Fruit fly (Drosophila melanogaster): Measurements from ENCODE around the gene RpL17.

The RpL17 gene

dm6 chrX:6699255-6699885, 44.7 kb downstream of the RpL17 start, which contains the start of gene CG14441 (continued):
- TF ChIP-seq prd (optimal IDR thresholded peaks at IDR 0.05) (no peak), prd (GFP tag; IDR thresholded peaks at IDR 0.05) (no peak), vvl (GFP tag; IDR thresholded peaks at IDR 0.05) (0 out of 2 replicates have a peak, but pooled peaks have one; percentile 14), CG30403 (GFP tag; optimal IDR thresholded peaks at IDR 0.05) (peak; percentile 13), CG8290 (GFP tag; optimal IDR thresholded peaks at IDR 0.05) (no peak), CG8290 (tag; optimal IDR thresholded peaks at IDR 0.05) (peak; percentile 1 to 55), fd3F (GFP tag; optimal IDR thresholded peaks at IDR 0.05) (no peak), CG17912 (GFP tag; optimal IDR thresholded peaks at IDR 0.05) (no peak), CG14860 (GFP tag; IDR thresholded peaks at IDR 0.05; ENCODE audit: partially characterized antibody) (peak; percentile 97), CG1792 (GFP tag; optimal IDR thresholded peaks at IDR 0.05) (peak; percentile 0), CG17361 (GFP tag; IDR thresholded peaks at IDR 0.05) (no peak; the same call in 2 of the 3 replicates), CG10267 (tag; optimal IDR thresholded peaks at IDR 0.05) (peak; percentile 42), Nf-YB (GFP tag; optimal IDR thresholded peaks at IDR 0.05) (peak; percentile 32), Fer3 (tag; optimal IDR thresholded peaks at IDR 0.05) (peak; percentile 32), CG11398 (GFP tag; optimal IDR thresholded peaks at IDR 0.05) (peak; percentile 56), Lim3 (GFP tag; IDR thresholded peaks at IDR 0.05) (no peak), CG33557 (GFP tag; optimal IDR thresholded peaks at IDR 0.05) (peak; percentile 39), CG11696 (GFP tag; IDR thresholded peaks at IDR 0.05) (no peak), Dek (tag; optimal IDR thresholded peaks at IDR 0.05) (peak; percentile 52), E2f1 (GFP tag; IDR thresholded peaks at IDR 0.05) (no peak), ind (GFP tag; optimal IDR thresholded peaks at IDR 0.05) (no peak), CG4360 (GFP tag; IDR thresholded peaks at IDR 0.05) (no peak), Ptx1 (GFP tag; IDR thresholded peaks at IDR 0.05) (no peak), CG4424 (GFP tag; optimal IDR thresholded peaks at IDR 0.05) (peak; percentile 16), Poxn (GFP tag; IDR thresholded peaks at IDR 0.05) (no peak), sima (GFP tag; optimal IDR thresholded peaks at IDR 0.05) (no peak), trem (tag; optimal IDR thresholded peaks at IDR 0.05) (no peak), PHDP (tag; optimal IDR thresholded peaks at IDR 0.05) (peak; percentile 67), pzg (GFP tag; optimal IDR thresholded peaks at IDR 0.05) (peak; percentile 10), CG2712 (tag; optimal IDR thresholded peaks at IDR 0.05) (peak; percentile 51), her (GFP tag; optimal IDR thresholded peaks at IDR 0.05) (peak; percentile 40), CG11247 (GFP tag; IDR thresholded peaks at IDR 0.05) (no peak), CG18764 (GFP tag; optimal IDR thresholded peaks at IDR 0.05) (no peak), CG12744 (GFP tag; optimal IDR thresholded peaks at IDR 0.05) (peak; percentile 41), Antp (GFP tag; optimal IDR thresholded peaks at IDR 0.05) (peak; percentile 5), ken (GFP tag; IDR thresholded peaks at IDR 0.05) (no peak), CG16779 (GFP tag; IDR thresholded peaks at IDR 0.05) (no peak), NfI (GFP tag; optimal IDR thresholded peaks at IDR 0.05) (peak; percentile 43), CG3281 (GFP tag; optimal IDR thresholded peaks at IDR 0.05) (peak; percentile 78), MESR4 (GFP tag; optimal IDR thresholded peaks at IDR 0.05) (no peak), kah (GFP tag; optimal IDR thresholded peaks at IDR 0.05) (peak; percentile 24), pho (GFP tag; optimal IDR thresholded peaks at IDR 0.05) (peak; percentile 10), gsb-n (tag; optimal IDR thresholded peaks at IDR 0.05) (peak; percentile 28), Hey (tag; optimal IDR thresholded peaks at IDR 0.05) (peak; percentile 40), Hr51 (GFP tag; optimal IDR thresholded peaks at IDR 0.05) (peak in 1 of 2 experiments; percentile 48), CG9727 (GFP tag; optimal IDR thresholded peaks at IDR 0.05) (peak; percentile 29), CG7372 (GFP tag; IDR thresholded peaks at IDR 0.05) (no peak), CG11695 (GFP tag; IDR thresholded peaks at IDR 0.05) (no peak), Chrac-16 (GFP tag; optimal IDR thresholded peaks at IDR 0.05) (no peak), Dip2 (GFP tag; IDR thresholded peaks at IDR 0.05) (no peak), CG8478 (optimal IDR thresholded peaks at IDR 0.05) (no peak), B-H1 (GFP tag; IDR thresholded peaks at IDR 0.05) (no peak)

Measured in whole organism, embryonic.